Worm (Caenorhabditis elegans) whole organism, L1 larva: ENCODE measurements around the gene F11D11.12.

ENCODE experiments used
- C04F5.9 ChIP-seq: sonication (generic microtip); optimal IDR thresholded peaks from 2 replicates; lab custom pipeline; 2016; ENCODE audit warnings: missing genetic modification characterization, missing compliant biosample characterization
- alr-1 ChIP-seq: fragments of 200-800 bp; sonication (Bioruptor generic); optimal IDR thresholded peaks from 2 replicates; lab custom pipeline; 2018; ENCODE audit warnings: borderline replicate concordance, mild to moderate bottlenecking, missing genetic modification characterization, missing compliant biosample characterization
- ceh-82 ChIP-seq, 3 experiments: fragments of 150-350 bp in 1 of 3; sonication (generic microtip) in 2 of 3; optimal IDR thresholded peaks; 2 replicates each; lab custom pipeline; 2014 to 2017; ENCODE audit warnings: missing biosample characterization in 3 of 3, missing genetic modification characterization in 3 of 3
- ceh-90 ChIP-seq: sonication (generic microtip); optimal IDR thresholded peaks from 2 replicates; lab custom pipeline; 2016; ENCODE audit warnings: missing genetic modification characterization, missing compliant biosample characterization
- dsc-1 ChIP-seq: sonication (generic microtip); optimal IDR thresholded peaks from 2 replicates; lab custom pipeline; 2016; ENCODE audit warnings: mild to moderate bottlenecking, missing genetic modification characterization, missing compliant biosample characterization
- efl-3 ChIP-seq: fragments of 200-800 bp; sonication (Bioruptor generic); optimal IDR thresholded peaks from 2 replicates; lab custom pipeline; 2018; ENCODE audit warnings: mild to moderate bottlenecking, missing genetic modification characterization, missing compliant biosample characterization
- egl-13 ChIP-seq: sonication (generic microtip); optimal IDR thresholded peaks from 2 replicates; lab custom pipeline; 2016; ENCODE audit warnings: missing genotype, missing genetic modification reagents, missing genetic modification characterization, missing compliant biosample characterization
- elt-2 ChIP-seq: sonication (generic microtip); optimal IDR thresholded peaks from 2 replicates; lab custom pipeline; 2016; ENCODE audit warnings: missing genetic modification characterization, mild to moderate bottlenecking, inconsistent platforms, missing compliant biosample characterization, missing genetic modification reagents
- fkh-4 ChIP-seq: sonication (generic microtip); optimal IDR thresholded peaks from 2 replicates; lab custom pipeline; 2016; ENCODE audit warnings: missing compliant biosample characterization, missing genetic modification characterization, borderline replicate concordance
- hpl-2 ChIP-seq: fragments of 150-350 bp; optimal IDR thresholded peaks from 2 replicates; lab custom pipeline; 2014; ENCODE audit warnings: missing biosample characterization, missing genetic modification reagents, missing genetic modification characterization
- jun-1 ChIP-seq: fragments of 150-350 bp; optimal IDR thresholded peaks from 2 replicates; lab custom pipeline; 2014; ENCODE audit warnings: missing biosample characterization, missing genetic modification reagents, missing genetic modification characterization
- lin-13 ChIP-seq: fragments of 150-350 bp; optimal IDR thresholded peaks from 2 replicates; lab custom pipeline; 2014; ENCODE audit warnings: missing biosample characterization, missing genetic modification reagents, missing genetic modification characterization
- lin-15B ChIP-seq: fragments of 150-350 bp; sonication (generic microtip); optimal IDR thresholded peaks from 3 replicates; lab custom pipeline; 2014; ENCODE audit warnings: missing biosample characterization, missing genetic modification characterization
- lin-39 ChIP-seq: fragments of 150-350 bp; optimal IDR thresholded peaks from 2 replicates; lab custom pipeline; 2014; ENCODE audit warnings: missing biosample characterization, missing genetic modification reagents, missing genetic modification characterization
- lir-3 ChIP-seq: sonication (generic microtip); optimal IDR thresholded peaks from 2 replicates; lab custom pipeline; 2016; ENCODE audit warnings: mild to moderate bottlenecking, missing genetic modification characterization, moderate library complexity, missing compliant biosample characterization; ENCODE audit not compliant: poor library complexity
- mab-9 ChIP-seq: fragments of 200-800 bp; sonication (Bioruptor generic); IDR thresholded peaks from 2 replicates; pipeline ENCODE4 v1.3.6; 2022; ENCODE audit warnings: missing genetic modification reagents, missing genetic modification characterization, missing compliant biosample characterization
- mef-2 ChIP-seq: fragments of 150-350 bp; optimal IDR thresholded peaks from 2 replicates; lab custom pipeline; 2014; ENCODE audit warnings: missing biosample characterization, missing genetic modification characterization
- mep-1 ChIP-seq: fragments of 150-350 bp; optimal IDR thresholded peaks from 2 replicates; lab custom pipeline; 2014; ENCODE audit warnings: missing biosample characterization, missing genetic modification characterization
- nhr-11 ChIP-seq: fragments of 150-350 bp; optimal IDR thresholded peaks from 2 replicates; lab custom pipeline; 2014; ENCODE audit warnings: missing biosample characterization, missing genetic modification characterization
- nhr-12 ChIP-seq: sonication (generic microtip); optimal IDR thresholded peaks from 2 replicates; lab custom pipeline; 2017; ENCODE audit warnings: missing biosample characterization, missing genetic modification characterization
- nhr-19 ChIP-seq: fragments of 200-800 bp; sonication (Bioruptor generic); conservative IDR thresholded peaks from 2 replicates; pipeline ENCODE4 v1.3.6; 2022; ENCODE audit warnings: missing genetic modification characterization, missing compliant biosample characterization
- nhr-20 ChIP-seq: sonication (generic microtip); optimal IDR thresholded peaks from 2 replicates; lab custom pipeline; 2016; ENCODE audit warnings: mild to moderate bottlenecking, missing genetic modification characterization, missing compliant biosample characterization
- nhr-237 ChIP-seq: fragments of 150-350 bp; optimal IDR thresholded peaks from 2 replicates; lab custom pipeline; 2014; ENCODE audit warnings: missing biosample characterization, missing genetic modification characterization
- nhr-76 ChIP-seq: sonication (generic microtip); optimal IDR thresholded peaks from 2 replicates; lab custom pipeline; 2017; ENCODE audit warnings: missing biosample characterization, missing genetic modification characterization
- nhr-90 ChIP-seq: sonication (generic microtip); optimal IDR thresholded peaks from 2 replicates; lab custom pipeline; 2016; ENCODE audit warnings: mild to moderate bottlenecking, missing genetic modification characterization, missing compliant biosample characterization; ENCODE audit not compliant: poor library complexity
- pag-3 ChIP-seq: sonication (generic microtip); optimal IDR thresholded peaks from 2 replicates; lab custom pipeline; 2017; ENCODE audit warnings: missing genetic modification characterization, mild to moderate bottlenecking, missing compliant biosample characterization, antibody characterized with exemption, borderline replicate concordance; ENCODE audit not compliant: insufficient read depth
- pax-3 ChIP-seq: fragments of 200-800 bp; sonication (Bioruptor generic); optimal IDR thresholded peaks from 2 replicates; lab custom pipeline; 2018; ENCODE audit warnings: mild to moderate bottlenecking, missing genetic modification characterization, moderate library complexity, missing compliant biosample characterization
- rnt-1 ChIP-seq: sonication (generic microtip); optimal IDR thresholded peaks from 2 replicates; lab custom pipeline; 2016; ENCODE audit warnings: mild to moderate bottlenecking, missing genetic modification characterization, moderate library complexity, missing compliant biosample characterization
- snu-23 ChIP-seq: sonication (generic microtip); optimal IDR thresholded peaks from 2 replicates; lab custom pipeline; 2016; ENCODE audit warnings: missing genetic modification characterization, missing compliant biosample characterization
- sptf-1 ChIP-seq: fragments of 150-350 bp; optimal IDR thresholded peaks from 2 replicates; lab custom pipeline; 2014; ENCODE audit warnings: missing biosample characterization, missing genetic modification characterization
- unc-130 ChIP-seq: fragments of 150-350 bp; optimal IDR thresholded peaks from 2 replicates; lab custom pipeline; 2017; ENCODE audit warnings: missing biosample characterization, missing genetic modification characterization, inconsistent platforms
- unc-30 ChIP-seq: sonication (generic microtip); optimal IDR thresholded peaks from 2 replicates; lab custom pipeline; 2017; ENCODE audit warnings: missing biosample characterization, missing genetic modification characterization
- unc-98 ChIP-seq: fragments of 200-800 bp; sonication (Bioruptor generic); IDR thresholded peaks from 2 replicates; pipeline ENCODE4 v1.3.6; 2022; ENCODE audit warnings: missing genetic modification characterization, missing compliant biosample characterization
- zip-4 ChIP-seq: fragments of 200-800 bp; sonication (Bioruptor generic); optimal IDR thresholded peaks from 2 replicates; lab custom pipeline; 2018; ENCODE audit warnings: mild to moderate bottlenecking, missing genetic modification characterization, moderate library complexity, missing compliant biosample characterization

Gene F11D11.12

ce11 chrV:18750445-18750844 lies at the start of gene F11D11.12, which contains the start of gene F11D11.21:
TSS of gene F11D11.12 (minus strand) at chrV:18750682.
TSS of gene F11D11.21 (minus strand) at chrV:18750545.
- TF ChIP-seq egl-13: no peak
- no peak for TF ChIP-seq fkh-4 (tag; lab: Kevin White, UChicago)
- TF ChIP-seq nhr-12 (tag; lab: Kevin White, UChicago): no peak
- no peak for TF ChIP-seq ceh-82 (tag; optimal IDR thresholded peaks at IDR 0.05; lab: Kevin White, UChicago)
- TF ChIP-seq unc-30 (tag; lab: Kevin White, UChicago): no peak
- no peak for TF ChIP-seq nhr-11 (tag; lab: Kevin White, UChicago)
- no peak for TF ChIP-seq ceh-90 (tag; lab: Kevin White, UChicago)
- TF ChIP-seq elt-2: no peak
- no peak for TF ChIP-seq jun-1 (tag; lab: Kevin White, UChicago)
- TF ChIP-seq, all 84 proteins: peak for 0

- TF ChIP-seq efl-3 (GFP tag; lab: Kevin White, UChicago) (no peak), egl-13 (no peak), lin-13 (GFP tag; lab: Kevin White, UChicago) (no peak), nhr-19 (GFP tag; lab: Robert Waterston, UW) (no peak), hpl-2 (GFP tag; lab: Kevin White, UChicago) (no peak), pag-3 (tag; lab: Kevin White, UChicago) (no peak), nhr-12 (tag; lab: Kevin White, UChicago) (no peak), unc-130 (tag; lab: Kevin White, UChicago) (no peak), nhr-76 (no peak), mep-1 (no peak), lin-15B (tag; lab: Kevin White, UChicago) (no peak), nhr-90 (tag; lab: Kevin White, UChicago) (no peak), rnt-1 (tag; lab: Kevin White, UChicago) (no peak), snu-23 (GFP tag; lab: Kevin White, UChicago) (no peak), fkh-4 (tag; lab: Kevin White, UChicago) (no peak), alr-1 (tag; lab: Kevin White, UChicago) (no peak)
These were observed 40.2 kb upstream of the F11D11.12 start, which contains the start of gene nhr-231 for ce11 chrV:18790658-18791057. TSS of gene nhr-231 (plus strand) at chrV:18790958.

ce11 chrV:18787417-18787918 lies 37.0 kb upstream of the F11D11.12 start, which contains the start of gene Y17D7B.2:
TSS of gene Y17D7B.2 (plus strand) at chrV:18787739.
- TF ChIP-seq nhr-237 (tag; lab: Kevin White, UChicago) (no peak), zip-4 (GFP tag; lab: Kevin White, UChicago) (peak; percentile 36), lir-3 (tag; lab: Kevin White, UChicago) (no peak), fkh-4 (tag; lab: Kevin White, UChicago) (no peak), ceh-82 (tag; optimal IDR thresholded peaks at IDR 0.05; lab: Kevin White, UChicago) (no peak)
- TF ChIP-seq, all 84 proteins: peak for 1

- TF ChIP-seq sptf-1 (tag; lab: Kevin White, UChicago) (no peak), nhr-76 (no peak), ceh-82 (tag; optimal IDR thresholded peaks at IDR 0.05; lab: Kevin White, UChicago) (no peak), mep-1 (no peak), dsc-1 (tag; lab: Kevin White, UChicago) (no peak), lir-3 (tag; lab: Kevin White, UChicago) (no peak), nhr-20 (no peak), pax-3 (tag; lab: Kevin White, UChicago) (no peak), unc-130 (tag; lab: Kevin White, UChicago) (no peak), mab-9 (GFP tag; lab: Robert Waterston, UW) (no peak), snu-23 (GFP tag; lab: Kevin White, UChicago) (no peak), mef-2 (tag; lab: Kevin White, UChicago) (no peak), C04F5.9 (tag; lab: Kevin White, UChicago) (no peak), nhr-237 (tag; lab: Kevin White, UChicago) (no peak), lin-39 (tag; lab: Kevin White, UChicago) (no peak), fkh-4 (tag; lab: Kevin White, UChicago) (no peak), unc-98 (no peak)
These were observed 36.2 kb upstream of the F11D11.12 start, which contains the start of gene Y17D7B.3 for ce11 chrV:18786694-18787093. TSS of gene Y17D7B.3 (minus strand) at chrV:18786794.
